Worm (Caenorhabditis elegans): Measurements from ENCODE around the gene F46C3.7.

- TF ChIP-seq nhr-237 (tag; optimal IDR thresholded peaks at IDR 0.05) = no peak
- no peak for TF ChIP-seq elt-1 (tag; optimal IDR thresholded peaks at IDR 0.05; ENCODE audit: borderline replicate concordance, insufficient read depth)
- no peak for TF ChIP-seq pha-4 (tag; optimal IDR thresholded peaks at IDR 0.05)
- TF ChIP-seq zip-8 (tag; optimal IDR thresholded peaks at IDR 0.05) = no peak
- TF ChIP-seq flh-1 (GFP tag; optimal IDR thresholded peaks at IDR 0.05) = no peak
- TF ChIP-seq unc-120 (tag; optimal IDR thresholded peaks at IDR 0.05; ENCODE audit: poor library complexity, severe bottlenecking) = no peak
- no peak for TF ChIP-seq snpc-4 (tag; optimal IDR thresholded peaks at IDR 0.05)
- no peak for TF ChIP-seq unc-62 (GFP tag; optimal IDR thresholded peaks at IDR 0.05)
- no peak for TF ChIP-seq elt-3 (tag; optimal IDR thresholded peaks at IDR 0.05)
- no peak for TF ChIP-seq blmp-1 (tag; optimal IDR thresholded peaks at IDR 0.05)
- TF ChIP-seq nhr-12 (tag; optimal IDR thresholded peaks at IDR 0.05) = no peak
- TF ChIP-seq lsy-2 (tag; optimal IDR thresholded peaks at IDR 0.05) = no peak
- TF ChIP-seq ztf-11 (tag; optimal IDR thresholded peaks at IDR 0.05) = no peak
- no peak for TF ChIP-seq nhr-2 (tag; optimal IDR thresholded peaks at IDR 0.05)
Observed at ce11 chrX:11406784-11407183, 33.1 kb upstream of the F46C3.7 start.
